Fruit fly (Drosophila melanogaster) whole organism, adult: ENCODE results near the gene CG6739.
A peak's percentile ranks its signal among the peaks of the same experiment; 100 is the strongest.

Experiments used
- CG11617 ChIP-seq: fragments of 200-800 bp; sonication (Bioruptor generic); optimal IDR thresholded peaks from 2 replicates; lab custom pipeline; 2017; ENCODE audit warnings: mild to moderate bottlenecking, missing biosample characterization, missing genetic modification reagents, missing genetic modification characterization
- CG12768 ChIP-seq: fragments of 200-800 bp; sonication (Bioruptor generic); optimal IDR thresholded peaks from 2 replicates; lab custom pipeline; 2017; ENCODE audit warnings: missing biosample characterization, missing genetic modification characterization, mild to moderate bottlenecking, moderate library complexity, missing genetic modification reagents
- CG14711 ChIP-seq: fragments of 200-800 bp; sonication (Bioruptor generic); optimal IDR thresholded peaks from 2 replicates; lab custom pipeline; 2018; ENCODE audit warnings: missing biosample characterization, mild to moderate bottlenecking, missing genetic modification characterization, moderate library complexity
- CG1620 ChIP-seq: fragments of 200-800 bp; sonication (Bioruptor generic); optimal IDR thresholded peaks from 2 replicates; lab custom pipeline; 2016; ENCODE audit warnings: missing biosample characterization, missing genetic modification characterization
- CG33017 ChIP-seq: fragments of 200-800 bp; sonication (Bioruptor generic); optimal IDR thresholded peaks from 2 replicates; lab custom pipeline; 2018; ENCODE audit warnings: missing biosample characterization, mild to moderate bottlenecking, missing genetic modification characterization, moderate library complexity
- CG5204 ChIP-seq: fragments of 200-800 bp; sonication (Bioruptor generic); optimal IDR thresholded peaks from 2 replicates; lab custom pipeline; 2016; ENCODE audit warnings: missing biosample characterization, missing genetic modification characterization
- CG7045 ChIP-seq: fragments of 200-800 bp; sonication (Bioruptor generic); optimal IDR thresholded peaks from 2 replicates; lab custom pipeline; 2017; ENCODE audit warnings: missing biosample characterization, mild to moderate bottlenecking, missing genetic modification characterization
- CG7101 ChIP-seq: fragments of 200-800 bp; sonication (Bioruptor generic); optimal IDR thresholded peaks from 2 replicates; lab custom pipeline; 2018; ENCODE audit warnings: missing biosample characterization, mild to moderate bottlenecking, missing genetic modification characterization, moderate library complexity
- Clk ChIP-seq: fragments of 200-800 bp; sonication (Bioruptor generic); optimal IDR thresholded peaks from 2 replicates; lab custom pipeline; 2017; ENCODE audit warnings: missing biosample characterization, missing genetic modification characterization
- Crg-1 ChIP-seq: fragments of 200-800 bp; sonication (Bioruptor generic); optimal IDR thresholded peaks from 2 replicates; lab custom pipeline; 2016; ENCODE audit warnings: missing biosample characterization, missing genetic modification characterization
- Hr96 ChIP-seq: fragments of 200-800 bp; sonication (Bioruptor generic); optimal IDR thresholded peaks from 2 replicates; lab custom pipeline; 2016; ENCODE audit warnings: missing biosample characterization, missing genetic modification characterization
- Mnt ChIP-seq: fragments of 200-800 bp; sonication (Bioruptor generic); optimal IDR thresholded peaks from 2 replicates; lab custom pipeline; 2016; ENCODE audit warnings: missing biosample characterization, mild to moderate bottlenecking, missing genetic modification characterization
- bab1 ChIP-seq: fragments of 200-800 bp; sonication (Bioruptor generic); optimal IDR thresholded peaks from 3 replicates; lab custom pipeline; 2019; ENCODE audit warnings: missing biosample characterization, mild to moderate bottlenecking, missing genetic modification characterization, moderate library complexity
- cic ChIP-seq: fragments of 200-800 bp; sonication (Bioruptor generic); optimal IDR thresholded peaks from 2 replicates; lab custom pipeline; 2017; ENCODE audit warnings: missing biosample characterization, mild to moderate bottlenecking, missing genetic modification characterization, moderate library complexity
- cnc ChIP-seq, 2 experiments: fragments of >200 bp; optimal IDR thresholded peaks; 2 replicates each; lab custom pipeline; 2017
- kay ChIP-seq: fragments of 200-800 bp; sonication (Bioruptor generic); peaks from one replicate; lab custom pipeline; 2016; ENCODE audit warnings: missing biosample characterization, missing genetic modification characterization, borderline replicate concordance
- ovo ChIP-seq: fragments of 200-800 bp; sonication (Bioruptor generic); optimal IDR thresholded peaks from 2 replicates; lab custom pipeline; 2016; ENCODE audit warnings: missing biosample characterization, missing genetic modification characterization
- pad ChIP-seq: fragments of 200-800 bp; sonication (Bioruptor generic); optimal IDR thresholded peaks from 3 replicates; lab custom pipeline; 2017; ENCODE audit warnings: missing biosample characterization, missing genetic modification characterization, mild to moderate bottlenecking, moderate library complexity, missing genetic modification reagents
- tj ChIP-seq: fragments of 200-800 bp; sonication (Bioruptor generic); optimal IDR thresholded peaks from 3 replicates; lab custom pipeline; 2017; ENCODE audit warnings: missing biosample characterization, mild to moderate bottlenecking, missing genetic modification characterization, moderate library complexity
- toe ChIP-seq: fragments of 200-800 bp; sonication (Bioruptor generic); optimal IDR thresholded peaks from 2 replicates; lab custom pipeline; 2016; ENCODE audit warnings: missing biosample characterization, missing genetic modification characterization

CG6739 gene

dm6 chr2L:7608083-7608482 is at the start of gene CG6739:
CG6739 (plus strand) TSS chr2L:7608389.
- no peak for TF ChIP-seq kay
- no peak for TF ChIP-seq cnc (optimal IDR thresholded peaks at IDR 0.05; lab: Kevin White, UChicago)
- TF ChIP-seq CG33017 (tag; lab: Kevin White, UChicago), result no peak
- no peak for TF ChIP-seq ovo (GFP tag; lab: Kevin White, UChicago)
- TF ChIP-seq Mnt, result no peak
- TF ChIP-seq CG12768 (GFP tag; lab: Kevin White, UChicago), result no peak
- no peak for TF ChIP-seq cic
- no peak for TF ChIP-seq tj (GFP tag; lab: Kevin White, UChicago)
- TF ChIP-seq CG7045 (GFP tag; lab: Kevin White, UChicago), result no peak

dm6 chr2L:7559532-7559931 is 48.7 kb upstream of the CG6739 start:
- TF ChIP-seq CG33017 (tag; lab: Kevin White, UChicago), result no peak

- TF ChIP-seq CG14711, result no peak
- TF ChIP-seq Hr96 (GFP tag; lab: Kevin White, UChicago), result no peak
- TF ChIP-seq Clk, result no peak
- TF ChIP-seq CG1620 (GFP tag; lab: Kevin White, UChicago), result no peak
- no peak for TF ChIP-seq cic
- TF ChIP-seq Mnt, result no peak
- TF ChIP-seq cnc (optimal IDR thresholded peaks at IDR 0.05; lab: Kevin White, UChicago), result no peak
- no peak for TF ChIP-seq ovo (GFP tag; lab: Kevin White, UChicago)
- TF ChIP-seq pad (GFP tag; lab: Kevin White, UChicago), result no peak
- TF ChIP-seq CG7045 (GFP tag; lab: Kevin White, UChicago), result no peak
Measured at dm6 chr2L:7562542-7562941, 45.6 kb upstream of the CG6739 start.

dm6 chr2L:7564856-7565255 is 43.3 kb upstream of the CG6739 start:
- TF ChIP-seq Crg-1, result no peak
- TF ChIP-seq ovo (GFP tag; lab: Kevin White, UChicago), result no peak
- peak; percentile 9 for TF ChIP-seq tj (GFP tag; lab: Kevin White, UChicago)

- TF ChIP-seq CG5204, result no peak
Measured at dm6 chr2L:7566627-7567026, 41.6 kb upstream of the CG6739 start.

dm6 chr2L:7570529-7570928 is 37.7 kb upstream of the CG6739 start:
- TF ChIP-seq toe (GFP tag; lab: Kevin White, UChicago) (no peak), kay (peak; percentile 80), Hr96 (GFP tag; lab: Kevin White, UChicago) (no peak), CG12768 (GFP tag; lab: Kevin White, UChicago) (peak; percentile 8)

dm6 chr2L:7571667-7572502 is 36.3 kb upstream of the CG6739 start:
- TF ChIP-seq cnc (optimal IDR thresholded peaks at IDR 0.05; lab: Kevin White, UChicago), result no peak
- TF ChIP-seq CG33017 (tag; lab: Kevin White, UChicago), result no peak
- TF ChIP-seq CG11617 (GFP tag; lab: Kevin White, UChicago), result no peak
- no peak for TF ChIP-seq Clk
- no peak for TF ChIP-seq kay
- no peak for TF ChIP-seq tj (GFP tag; lab: Kevin White, UChicago)
- TF ChIP-seq Mnt, result no peak
- TF ChIP-seq CG12768 (GFP tag; lab: Kevin White, UChicago), result no peak

- TF ChIP-seq CG7045 (GFP tag; lab: Kevin White, UChicago), result no peak
- no peak for TF ChIP-seq kay
- TF ChIP-seq CG12768 (GFP tag; lab: Kevin White, UChicago), result no peak
- no peak for TF ChIP-seq CG33017 (tag; lab: Kevin White, UChicago)
- TF ChIP-seq Hr96 (GFP tag; lab: Kevin White, UChicago), result no peak
- TF ChIP-seq CG7101 (tag; lab: Kevin White, UChicago), result no peak
- TF ChIP-seq tj (GFP tag; lab: Kevin White, UChicago), result no peak
- TF ChIP-seq CG1620 (GFP tag; lab: Kevin White, UChicago), result no peak
- TF ChIP-seq cnc (optimal IDR thresholded peaks at IDR 0.05; lab: Kevin White, UChicago), result no peak
- no peak for TF ChIP-seq toe (GFP tag; lab: Kevin White, UChicago)
- TF ChIP-seq pad (GFP tag; lab: Kevin White, UChicago), result no peak
- no peak for TF ChIP-seq Mnt
- TF ChIP-seq CG5204, result no peak
- no peak for TF ChIP-seq CG14711
- no peak for TF ChIP-seq Clk
- no peak for TF ChIP-seq Crg-1
- TF ChIP-seq cic, result no peak
- no peak for TF ChIP-seq ovo (GFP tag; lab: Kevin White, UChicago)
- no peak for TF ChIP-seq bab1
- no peak for TF ChIP-seq CG11617 (GFP tag; lab: Kevin White, UChicago)
Measured at dm6 chr2L:7572839-7573546, 35.2 kb upstream of the CG6739 start.
